Worm (Caenorhabditis elegans): ENCODE data around the gene pmt-2.

Gene pmt-2

DNA sequence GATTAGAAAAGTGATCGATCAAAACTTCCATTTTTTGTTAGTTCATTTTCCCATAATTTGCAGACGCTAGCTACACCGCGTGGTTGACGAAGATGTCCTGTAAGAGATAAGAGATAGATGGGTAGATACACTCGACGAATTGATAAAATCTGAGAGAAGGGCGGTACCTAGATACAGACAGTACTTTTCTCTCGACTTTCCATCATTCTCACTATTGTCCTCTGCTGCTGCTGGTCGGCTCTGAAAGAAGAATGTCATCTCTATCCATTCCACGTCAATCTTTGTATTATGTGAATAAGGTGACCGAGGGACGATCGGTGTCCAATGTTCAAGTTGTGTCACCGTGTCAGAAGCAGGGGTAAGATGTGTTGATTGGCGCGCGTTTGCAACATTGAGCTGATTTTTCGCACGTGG, at the start of gene pmt-2:
TSS of gene pmt-2 (plus strand) at position 64 of the 414 bp plus-strand sequence.
- peak; percentile 83 for TF ChIP-seq nhr-25 (tag; optimal IDR thresholded peaks at IDR 0.05)
- TF ChIP-seq fos-1 (tag; optimal IDR thresholded peaks at IDR 0.05): no peak
- TF ChIP-seq nhr-23 (tag; optimal IDR thresholded peaks at IDR 0.05): peak; percentile 46
- peak in 1 of 3 experiments; percentile 54 for TF ChIP-seq elt-3 (tag; optimal IDR thresholded peaks at IDR 0.05)
- TF ChIP-seq nfya-1 (tag; optimal IDR thresholded peaks at IDR 0.05; ENCODE audit: insufficient read depth): peak; percentile 1
- TF ChIP-seq elt-2 (tag; optimal IDR thresholded peaks at IDR 0.05): peak; percentile 32
- TF ChIP-seq nhr-28 (tag; optimal IDR thresholded peaks at IDR 0.05): no peak
- TF ChIP-seq elt-1 (tag; optimal IDR thresholded peaks at IDR 0.05): peak; percentile 99

- no peak for TF ChIP-seq ceh-82 (tag; optimal IDR thresholded peaks at IDR 0.05)
- TF ChIP-seq elt-2 (tag; optimal IDR thresholded peaks at IDR 0.05): no peak
- no peak for TF ChIP-seq fos-1 (tag; optimal IDR thresholded peaks at IDR 0.05)
- TF ChIP-seq unc-62 (GFP tag; optimal IDR thresholded peaks at IDR 0.05): no peak
- TF ChIP-seq elt-3 (tag; optimal IDR thresholded peaks at IDR 0.05): no peak
- no peak for TF ChIP-seq nhr-11 (tag; optimal IDR thresholded peaks at IDR 0.05)
- no peak for TF ChIP-seq elt-1 (tag; optimal IDR thresholded peaks at IDR 0.05)
- no peak for TF ChIP-seq fkh-10 (GFP tag; optimal IDR thresholded peaks at IDR 0.05)
- TF ChIP-seq nhr-67 (tag; optimal IDR thresholded peaks at IDR 0.05): no peak
- TF ChIP-seq ceh-9 (tag; optimal IDR thresholded peaks at IDR 0.05): no peak
- TF ChIP-seq jun-1 (tag; optimal IDR thresholded peaks at IDR 0.05): no peak
Observed at ce11 chrV:4580594-4580993, 47.8 kb upstream of the pmt-2 start.

ce11 chrV:4585009-4585408, 43.4 kb upstream of the pmt-2 start, which contains the start of gene Y61A9LA.1:
TSS of gene Y61A9LA.1 (plus strand) at chrV:4585309.
- no peak for TF ChIP-seq nfya-1 (tag; optimal IDR thresholded peaks at IDR 0.05; ENCODE audit: insufficient read depth)
- no peak for TF ChIP-seq daf-12 (tag; optimal IDR thresholded peaks at IDR 0.05)
- TF ChIP-seq aly-2 (tag; optimal IDR thresholded peaks at IDR 0.05): no peak
- TF ChIP-seq egl-5 (tag; optimal IDR thresholded peaks at IDR 0.05): no peak
- no peak for TF ChIP-seq hmg-11 (tag; optimal IDR thresholded peaks at IDR 0.05)
- TF ChIP-seq mml-1 (tag; optimal IDR thresholded peaks at IDR 0.05): no peak
- TF ChIP-seq sea-2 (GFP tag; optimal IDR thresholded peaks at IDR 0.05): no peak
- no peak for TF ChIP-seq nhr-67 (tag; optimal IDR thresholded peaks at IDR 0.05)
- no peak for TF ChIP-seq unc-39 (tag; optimal IDR thresholded peaks at IDR 0.05)
- TF ChIP-seq eor-1 (tag; optimal IDR thresholded peaks at IDR 0.05): no peak

DNA sequence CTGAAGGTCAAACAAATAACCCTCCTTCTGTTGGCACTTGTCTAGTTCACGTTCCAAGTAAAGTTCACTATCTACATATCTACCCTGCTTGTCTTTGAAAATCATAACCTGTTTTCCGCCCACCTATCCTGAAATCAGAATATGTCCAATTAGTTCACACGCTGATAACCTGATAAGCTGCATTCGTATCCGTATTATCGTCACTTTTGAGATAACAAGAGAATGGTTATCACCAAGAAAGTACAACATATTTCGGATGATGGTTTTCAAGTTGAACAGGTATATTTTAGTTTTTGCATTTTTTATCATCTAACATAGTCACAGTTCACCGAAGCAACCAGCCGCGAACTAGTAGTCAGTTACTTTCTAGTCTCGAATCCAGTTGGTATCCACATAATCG, 37.6 kb upstream of the pmt-2 start:
- TF ChIP-seq nhr-76 (tag; optimal IDR thresholded peaks at IDR 0.05) (no peak), nhr-28 (tag; optimal IDR thresholded peaks at IDR 0.05) (no peak), daf-12 (tag; optimal IDR thresholded peaks at IDR 0.05) (no peak), nhr-237 (tag; optimal IDR thresholded peaks at IDR 0.05) (no peak), lin-39 (tag; optimal IDR thresholded peaks at IDR 0.05) (no peak), aly-2 (tag; optimal IDR thresholded peaks at IDR 0.05) (no peak), nhr-77 (tag; optimal IDR thresholded peaks at IDR 0.05) (no peak), nfya-1 (tag; optimal IDR thresholded peaks at IDR 0.05; ENCODE audit: insufficient read depth) (no peak), fkh-10 (GFP tag; optimal IDR thresholded peaks at IDR 0.05) (no peak), pqm-1 (tag; optimal IDR thresholded peaks at IDR 0.05) (no peak), unc-39 (tag; optimal IDR thresholded peaks at IDR 0.05) (no peak), R02D3.7 (tag; optimal IDR thresholded peaks at IDR 0.05) (no peak)

ce11 chrV:4598489-4598888, 29.9 kb upstream of the pmt-2 start:
- TF ChIP-seq lin-39 (tag; optimal IDR thresholded peaks at IDR 0.05) (no peak), pqm-1 (tag; optimal IDR thresholded peaks at IDR 0.05) (peak; percentile 47), ceh-16 (tag; optimal IDR thresholded peaks at IDR 0.05) (no peak), ZK546.5 (tag; optimal IDR thresholded peaks at IDR 0.05) (no peak), egl-5 (tag; optimal IDR thresholded peaks at IDR 0.05) (no peak), ama-1 (optimal IDR thresholded peaks at IDR 0.05) (no peak), nhr-67 (tag; optimal IDR thresholded peaks at IDR 0.05) (no peak), aly-2 (tag; optimal IDR thresholded peaks at IDR 0.05) (no peak), hmg-11 (tag; optimal IDR thresholded peaks at IDR 0.05) (no peak), nhr-77 (tag; optimal IDR thresholded peaks at IDR 0.05) (no peak), nhr-43 (tag; optimal IDR thresholded peaks at IDR 0.05; ENCODE audit: poor library complexity, severe bottlenecking) (no peak), elt-2 (tag; optimal IDR thresholded peaks at IDR 0.05) (peak; percentile 49)

Data from whole organism, L3 larva.